Worm (Caenorhabditis elegans): Measurements from ENCODE around the gene lys-4.

The lys-4 gene

ce11 chrIV:11638016-11638415 is 15.0 kb upstream of the lys-4 start, which contains the start of gene rbm-17:
rbm-17 (plus strand) TSS chrIV:11638316.
- TF ChIP-seq lin-13 (GFP tag; optimal IDR thresholded peaks at IDR 0.05): no peak
- TF ChIP-seq gmeb-1 (tag; optimal IDR thresholded peaks at IDR 0.05): no peak
- TF ChIP-seq lin-39 (tag; optimal IDR thresholded peaks at IDR 0.05): no peak
- no peak for TF ChIP-seq sem-4 (tag; optimal IDR thresholded peaks at IDR 0.05)
- no peak for TF ChIP-seq lin-11 (tag; optimal IDR thresholded peaks at IDR 0.05)
- no peak for TF ChIP-seq nhr-12 (tag; optimal IDR thresholded peaks at IDR 0.05)
- no peak for TF ChIP-seq ztf-1 (GFP tag; conservative IDR thresholded peaks at IDR 0.05)
- TF ChIP-seq ztf-4 (tag; optimal IDR thresholded peaks at IDR 0.05): no peak
- no peak for TF ChIP-seq nhr-77 (tag; optimal IDR thresholded peaks at IDR 0.05)
- no peak for TF ChIP-seq elt-3 (tag; optimal IDR thresholded peaks at IDR 0.05)
- no peak for TF ChIP-seq mdl-1 (tag; optimal IDR thresholded peaks at IDR 0.05)
- no peak for TF ChIP-seq ceh-82 (tag; optimal IDR thresholded peaks at IDR 0.05)
- TF ChIP-seq snpc-4 (tag; optimal IDR thresholded peaks at IDR 0.05): no peak
- no peak for TF ChIP-seq dmd-4 (tag; optimal IDR thresholded peaks at IDR 0.05)
- TF ChIP-seq ZK546.5 (tag; optimal IDR thresholded peaks at IDR 0.05): no peak

ce11 chrIV:11636409-11636723 is 13.4 kb upstream of the lys-4 start, which contains the start of gene F58B3.6:
F58B3.6 (plus strand) TSS chrIV:11636648.
- TF ChIP-seq nhr-77 (tag; optimal IDR thresholded peaks at IDR 0.05) (no peak), gmeb-1 (tag; optimal IDR thresholded peaks at IDR 0.05) (peak; percentile 27), nhr-25 (tag; optimal IDR thresholded peaks at IDR 0.05) (peak; percentile 3), unc-55 (GFP tag; optimal IDR thresholded peaks at IDR 0.05) (no peak), peb-1 (tag; optimal IDR thresholded peaks at IDR 0.05) (no peak), nhr-129 (tag; optimal IDR thresholded peaks at IDR 0.05) (peak; percentile 40), crh-2 (tag; optimal IDR thresholded peaks at IDR 0.05) (peak; percentile 19), C34F6.9 (tag; optimal IDR thresholded peaks at IDR 0.05) (peak; percentile 10), sma-9 (GFP tag; optimal IDR thresholded peaks at IDR 0.05) (peak; percentile 27), sma-9 (tag; optimal IDR thresholded peaks at IDR 0.05) (no peak), lin-39 (tag; optimal IDR thresholded peaks at IDR 0.05) (no peak), lsy-2 (tag; optimal IDR thresholded peaks at IDR 0.05) (peak in 1 of 2 experiments; percentile 43)

ce11 chrIV:11635437-11636408 is 12.7 kb upstream of the lys-4 start, which contains the start of gene mars-1:
mars-1 (minus strand) TSS chrIV:11635487.
- TF ChIP-seq nhr-129 (tag; optimal IDR thresholded peaks at IDR 0.05) (peak; percentile 80), R02D3.7 (tag; optimal IDR thresholded peaks at IDR 0.05) (no peak), nhr-10 (tag; optimal IDR thresholded peaks at IDR 0.05) (no peak), peb-1 (tag; optimal IDR thresholded peaks at IDR 0.05) (no peak), ztf-11 (tag; optimal IDR thresholded peaks at IDR 0.05) (no peak), gmeb-1 (tag; optimal IDR thresholded peaks at IDR 0.05) (peak; percentile 48), lin-13 (GFP tag; optimal IDR thresholded peaks at IDR 0.05) (peak; percentile 53), lsy-2 (tag; optimal IDR thresholded peaks at IDR 0.05) (peak; percentile 51 to 86), nhr-6 (tag; optimal IDR thresholded peaks at IDR 0.05) (no peak), mdl-1 (tag; optimal IDR thresholded peaks at IDR 0.05) (no peak), skn-1 (tag; optimal IDR thresholded peaks at IDR 0.05) (peak; percentile 50), ZK546.5 (tag; optimal IDR thresholded peaks at IDR 0.05) (no peak), Y55F3AM.14 (GFP tag; optimal IDR thresholded peaks at IDR 0.05) (no peak), crh-2 (tag; optimal IDR thresholded peaks at IDR 0.05) (peak; percentile 71), sma-3 (GFP tag; optimal IDR thresholded peaks at IDR 0.05) (peak; percentile 84), nhr-77 (tag; optimal IDR thresholded peaks at IDR 0.05) (no peak), alr-1 (tag; optimal IDR thresholded peaks at IDR 0.05) (no peak), mbf-1 (tag; optimal IDR thresholded peaks at IDR 0.05) (no peak), egl-27 (tag; optimal IDR thresholded peaks at IDR 0.05) (no peak), snpc-4 (tag; optimal IDR thresholded peaks at IDR 0.05) (no peak), unc-62 (GFP tag; optimal IDR thresholded peaks at IDR 0.05) (no peak), fos-1 (tag; optimal IDR thresholded peaks at IDR 0.05) (peak; percentile 17), unc-39 (tag; optimal IDR thresholded peaks at IDR 0.05) (no peak), ceh-16 (tag; optimal IDR thresholded peaks at IDR 0.05) (no peak), nhr-25 (tag; optimal IDR thresholded peaks at IDR 0.05) (peak; percentile 49), ceh-82 (tag; optimal IDR thresholded peaks at IDR 0.05) (no peak), lin-11 (tag; optimal IDR thresholded peaks at IDR 0.05) (no peak), nhr-11 (tag; optimal IDR thresholded peaks at IDR 0.05) (no peak), sem-4 (tag; optimal IDR thresholded peaks at IDR 0.05) (no peak), mab-5 (tag; optimal IDR thresholded peaks at IDR 0.05) (no peak), ztf-4 (tag; optimal IDR thresholded peaks at IDR 0.05) (no peak), dmd-4 (tag; optimal IDR thresholded peaks at IDR 0.05) (no peak), blmp-1 (tag; optimal IDR thresholded peaks at IDR 0.05; ENCODE audit: insufficient read depth) (no peak), zag-1 (tag; optimal IDR thresholded peaks at IDR 0.05) (peak; percentile 10), ztf-1 (GFP tag; conservative IDR thresholded peaks at IDR 0.05) (no peak), nhr-21 (tag; optimal IDR thresholded peaks at IDR 0.05) (no peak), nhr-23 (tag; optimal IDR thresholded peaks at IDR 0.05) (no peak), F13H6.1 (tag; optimal IDR thresholded peaks at IDR 0.05) (peak; percentile 56), nhr-237 (tag; optimal IDR thresholded peaks at IDR 0.05) (no peak), C34F6.9 (tag; optimal IDR thresholded peaks at IDR 0.05) (peak; percentile 93), nhr-12 (tag; optimal IDR thresholded peaks at IDR 0.05) (no peak)

Data from whole organism, L2 larva.